Worm (Caenorhabditis elegans) whole organism, L2 larva: ENCODE data around the gene btf-1.

Experiments
- ceh-16 ChIP-seq: fragments of 150-350 bp; optimal IDR thresholded peaks from 2 replicates; lab custom pipeline; 2014; ENCODE audit warnings: missing biosample characterization, missing genetic modification characterization
- nhr-237 ChIP-seq: fragments of 150-350 bp; optimal IDR thresholded peaks from 2 replicates; lab custom pipeline; 2014; ENCODE audit warnings: missing biosample characterization, missing genetic modification characterization

DNA sequence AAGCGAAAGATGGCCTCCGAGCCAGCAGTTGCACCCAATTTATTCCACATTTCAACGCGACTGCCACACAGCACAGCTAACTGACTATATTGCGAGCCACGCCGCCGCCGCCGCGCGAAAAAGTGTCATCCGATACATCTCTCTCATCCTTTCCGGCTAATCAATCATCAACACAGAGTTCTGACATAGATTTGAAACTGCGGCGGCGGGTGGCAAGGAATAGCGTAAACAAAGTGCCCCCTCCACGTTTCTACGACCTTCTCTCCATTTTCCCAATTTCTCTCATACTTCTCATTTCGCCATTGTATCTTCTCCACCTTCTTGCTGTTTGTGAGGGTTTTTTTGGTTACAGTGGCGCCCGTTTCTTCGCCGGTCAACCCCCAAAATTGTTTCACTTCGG lies 10.6 kb upstream of the btf-1 start:
- TF ChIP-seq nhr-237 (tag; lab: Kevin White, UChicago) (no peak), ceh-16 (tag; lab: Kevin White, UChicago) (no peak)
